Fruit fly (Drosophila melanogaster) S2 (cell line): ENCODE results near the gene mid.

Experiments used
- CG8478 ChIP-seq: fragments of >200 bp; optimal IDR thresholded peaks from 2 replicates; lab custom pipeline; 2018
- CTCF ChIP-seq, 2 experiments: fragments of >200 bp; optimal IDR thresholded peaks; 2 replicates each; lab custom pipeline; 2018

DNA sequence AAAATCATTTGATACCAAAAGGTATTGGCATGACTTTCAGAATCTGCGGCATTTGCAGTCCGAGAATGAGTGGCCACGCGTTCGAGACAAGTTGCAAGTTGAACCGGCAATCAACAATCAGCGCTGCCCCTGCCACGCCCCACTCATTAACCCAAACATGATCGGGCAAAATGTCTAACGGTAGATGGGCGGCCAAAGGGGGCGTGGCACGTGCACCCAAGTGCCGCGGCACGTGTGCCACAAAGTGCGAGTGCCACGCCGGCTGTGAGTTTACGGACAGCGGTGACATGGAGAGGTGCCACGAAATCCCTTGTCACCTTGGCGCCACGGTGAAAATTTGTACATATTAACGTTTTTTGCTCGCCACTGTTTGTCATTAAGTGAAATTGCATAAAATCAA is 8.0 kb downstream of the mid start:
- TF ChIP-seq CG8478 (lab: Kevin White, UChicago) (no peak), CTCF (optimal IDR thresholded peaks at IDR 0.05; lab: Kevin White, UChicago) (no peak)
